Worm (Caenorhabditis elegans): ENCODE results near the gene fbxb-77.

Gene fbxb-77

ce11 chrIV:4755929-4756655, at the start of gene fbxb-77, which contains the start of gene Y17G9B.11:
TSS of gene fbxb-77 (minus strand) at chrIV:4756157.
TSS of gene Y17G9B.11 (plus strand) at chrIV:4756605.
- TF ChIP-seq unc-130 (GFP tag; optimal IDR thresholded peaks at IDR 0.05) (no peak), nhr-6 (tag; optimal IDR thresholded peaks at IDR 0.05) (no peak), unc-62 (GFP tag; optimal IDR thresholded peaks at IDR 0.05 in 1 of 2) (peak in 1 of 2 experiments; percentile 32), unc-62 (tag; optimal IDR thresholded peaks at IDR 0.05) (no peak), T20F7.1 (GFP tag; optimal IDR thresholded peaks at IDR 0.05) (no peak), nhr-111 (GFP tag; optimal IDR thresholded peaks at IDR 0.05) (no peak), nhr-76 (tag; optimal IDR thresholded peaks at IDR 0.05) (no peak), hmg-1.1 (GFP tag; IDR thresholded peaks at IDR 0.05) (no peak), lsy-2 (tag; optimal IDR thresholded peaks at IDR 0.05) (no peak), zip-2 (tag; optimal IDR thresholded peaks at IDR 0.05) (no peak), hlh-30 (tag; optimal IDR thresholded peaks at IDR 0.05; ENCODE audit: insufficient read depth) (no peak), aha-1 (tag) (peak; percentile 90), zag-1 (tag; optimal IDR thresholded peaks at IDR 0.05) (no peak), daf-16 (GFP tag; optimal IDR thresholded peaks at IDR 0.05) (no peak), daf-16 (tag; optimal IDR thresholded peaks at IDR 0.05) (no peak), ztf-11 (tag; optimal IDR thresholded peaks at IDR 0.05) (no peak), nhr-25 (tag; optimal IDR thresholded peaks at IDR 0.05; ENCODE audit: borderline replicate concordance, insufficient read depth) (no peak), madf-5 (GFP tag; IDR thresholded peaks at IDR 0.05) (no peak)

- TF ChIP-seq lin-38 (GFP tag; IDR thresholded peaks at IDR 0.05) (peak; percentile 22; the same call in 1 of the 2 replicates), daf-16 (GFP tag; optimal IDR thresholded peaks at IDR 0.05) (no peak), daf-16 (tag; optimal IDR thresholded peaks at IDR 0.05) (no peak)
These were observed 46.5 kb upstream of the fbxb-77 start, which contains the start of gene dpf-7 for ce11 chrIV:4802494-4802893. TSS of gene dpf-7 (minus strand) at chrIV:4802594.

- TF ChIP-seq arid-1 (GFP tag; conservative IDR thresholded peaks at IDR 0.05) (no peak), dmd-6 (GFP tag; IDR thresholded peaks at IDR 0.05) (no peak), set-16 (GFP tag; IDR thresholded peaks at IDR 0.05) (no peak), ceh-82 (tag; optimal IDR thresholded peaks at IDR 0.05) (no peak), lim-7 (GFP tag; IDR thresholded peaks at IDR 0.05) (no peak), duxl-1 (tag; optimal IDR thresholded peaks at IDR 0.05; ENCODE audit: poor library complexity) (no peak), nhr-76 (tag; optimal IDR thresholded peaks at IDR 0.05) (no peak), ztf-11 (tag; optimal IDR thresholded peaks at IDR 0.05) (no peak), snpc-4 (tag; optimal IDR thresholded peaks at IDR 0.05) (no peak), ceh-62 (tag; optimal IDR thresholded peaks at IDR 0.05) (no peak), lin-38 (GFP tag; IDR thresholded peaks at IDR 0.05) (peak; percentile 93), dve-1 (tag; optimal IDR thresholded peaks at IDR 0.05; ENCODE audit: insufficient read depth) (peak; percentile 29), nhr-48 (tag; optimal IDR thresholded peaks at IDR 0.05) (no peak), F37D6.2 (tag; optimal IDR thresholded peaks at IDR 0.05) (no peak), sdz-12 (GFP tag; optimal IDR thresholded peaks at IDR 0.05) (no peak), unc-130 (GFP tag; optimal IDR thresholded peaks at IDR 0.05) (peak; percentile 22), ceh-20 (GFP tag; IDR thresholded peaks at IDR 0.05) (no peak), daf-19 (GFP tag; conservative IDR thresholded peaks at IDR 0.05) (no peak), mep-1 (tag; optimal IDR thresholded peaks at IDR 0.05) (peak; percentile 60), attf-4 (tag; optimal IDR thresholded peaks at IDR 0.05) (no peak), gei-8 (GFP tag; optimal IDR thresholded peaks at IDR 0.05) (no peak), unc-39 (tag; optimal IDR thresholded peaks at IDR 0.05) (no peak), snpc-1.2 (GFP tag; IDR thresholded peaks at IDR 0.05) (no peak), fkh-10 (GFP tag; optimal IDR thresholded peaks at IDR 0.05) (no peak), Y105C5A.15 (GFP tag; IDR thresholded peaks at IDR 0.05) (no peak), ceh-28 (tag; optimal IDR thresholded peaks at IDR 0.05) (peak; percentile 7), ceh-44 (GFP tag; IDR thresholded peaks at IDR 0.05) (no peak), hmg-1.1 (GFP tag; IDR thresholded peaks at IDR 0.05) (no peak), hlh-30 (tag; optimal IDR thresholded peaks at IDR 0.05; ENCODE audit: insufficient read depth) (peak; percentile 8), nhr-11 (tag; optimal IDR thresholded peaks at IDR 0.05) (no peak), T20F7.1 (GFP tag; optimal IDR thresholded peaks at IDR 0.05) (no peak), nhr-28 (tag; optimal IDR thresholded peaks at IDR 0.05) (no peak), mxl-2 (GFP tag; conservative IDR thresholded peaks at IDR 0.05) (no peak), tra-1 (GFP tag; IDR thresholded peaks at IDR 0.05) (no peak), saeg-2 (GFP tag; IDR thresholded peaks at IDR 0.05) (no peak)
These were observed 43.2 kb upstream of the fbxb-77 start, which contains the start of gene eor-1 for ce11 chrIV:4799114-4799513. TSS of gene eor-1 (minus strand) at chrIV:4799178.
